Worm (Caenorhabditis elegans): ENCODE data around the gene sas-4.

DNA sequence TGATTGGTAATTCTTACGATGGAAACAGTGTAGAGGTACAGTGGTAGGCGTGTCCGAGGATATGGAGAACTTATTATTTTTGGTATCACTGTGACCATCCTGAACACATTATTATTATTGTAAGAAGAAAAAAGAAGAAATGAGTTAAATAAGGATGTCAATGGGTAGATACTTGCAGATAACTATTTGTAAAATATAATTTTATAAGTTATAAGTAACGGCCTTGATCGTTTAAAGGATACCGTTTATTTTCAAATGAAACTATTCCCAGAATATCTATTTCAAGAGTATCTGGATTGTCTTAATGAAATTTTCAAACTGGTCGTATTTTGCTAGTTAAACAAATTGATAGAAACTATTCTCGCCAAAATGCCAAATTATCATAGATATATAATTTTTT, 1.8 kb upstream of the sas-4 start, which contains the start of gene F10E9.10:
- TF ChIP-seq pha-4 (tag; optimal IDR thresholded peaks at IDR 0.05) (no peak), die-1 (tag; optimal IDR thresholded peaks at IDR 0.05) (no peak), snpc-4 (GFP tag; optimal IDR thresholded peaks at IDR 0.05) (no peak), snpc-4 (tag; optimal IDR thresholded peaks at IDR 0.05) (no peak), tbp1 (GFP tag; optimal IDR thresholded peaks at IDR 0.05) (no peak), unc-62 (GFP tag; optimal IDR thresholded peaks at IDR 0.05) (no peak), hsf-1 (GFP tag; IDR thresholded peaks at IDR 0.05) (no peak), lin-40 (tag; optimal IDR thresholded peaks at IDR 0.05) (no peak), nfya-2 (GFP tag; IDR thresholded peaks at IDR 0.05) (no peak), dpl-1 (GFP tag; optimal IDR thresholded peaks at IDR 0.05) (no peak)
